Worm (Caenorhabditis elegans): ENCODE results near the gene F26G1.3.
A peak's percentile ranks its signal among the peaks of the same experiment; 100 is the strongest.

- TF ChIP-seq ceh-82 (tag; optimal IDR thresholded peaks at IDR 0.05) (no peak), mdl-1 (tag; optimal IDR thresholded peaks at IDR 0.05) (no peak), nhr-23 (tag; optimal IDR thresholded peaks at IDR 0.05) (no peak), snpc-4 (tag; optimal IDR thresholded peaks at IDR 0.05) (no peak), nhr-28 (tag; optimal IDR thresholded peaks at IDR 0.05) (no peak), unc-62 (GFP tag; optimal IDR thresholded peaks at IDR 0.05) (no peak), lin-15B (tag; optimal IDR thresholded peaks at IDR 0.05) (no peak), pha-4 (tag; optimal IDR thresholded peaks at IDR 0.05) (peak; percentile 10)
Measured at ce11 chrII:4802917-4803316, 44.4 kb downstream of the F26G1.3 start.
